Worm (Caenorhabditis elegans) whole organism, young adult: ENCODE data around the gene Y105C5B.15.
A peak's percentile ranks its signal among the peaks of the same experiment; 100 is the strongest.

ENCODE experiments used
- cebp-1 ChIP-seq, 2 experiments: fragments of 200-800 bp in 1 of 2; sonication (Bioruptor generic) in 1 of 2; sonication (generic microtip) in 1 of 2; IDR thresholded peaks in 1 of 2; optimal IDR thresholded peaks in 1 of 2; 2 replicates each; pipeline versions ENCODE4 v1.3.6 to Lab custom; 2017 to 2022; ENCODE audit warnings: missing compliant biosample characterization in 2 of 2, missing genetic modification characterization in 2 of 2, mild to moderate bottlenecking in 1 of 2, missing genetic modification reagents in 1 of 2, moderate library complexity in 1 of 2
- rpc-1 ChIP-seq, 2 experiments: fragments of 150-350 bp in 1 of 2; sonication (generic microtip) in 1 of 2; optimal IDR thresholded peaks; 2 replicates each; lab custom pipeline; 2014 to 2018; ENCODE audit warnings: missing biosample characterization in 1 of 2, missing genetic modification characterization in 1 of 2, missing genetic modification reagents in 1 of 2, missing genotype in 1 of 2
- snpc-4 ChIP-seq, 5 experiments: fragments of 150-350 bp in 1 of 5; sonication (generic microtip) in 4 of 5; optimal IDR thresholded peaks; 2 replicates each; lab custom pipeline; 2014 to 2018; ENCODE audit warnings: missing genetic modification characterization in 5 of 5, missing biosample characterization in 3 of 5, antibody characterized with exemption in 2 of 5, mild to moderate bottlenecking in 2 of 5, missing compliant biosample characterization in 2 of 5, missing genotype in 2 of 5, moderate library complexity in 2 of 5, missing genetic modification reagents in 1 of 5
- unc-62 ChIP-seq: fragments of 150-350 bp; optimal IDR thresholded peaks from 2 replicates; lab custom pipeline; 2014; ENCODE audit warnings: missing biosample characterization, missing genetic modification reagents, missing genetic modification characterization
- zfh-2 ChIP-seq: fragments of 200-800 bp; sonication (Bioruptor generic); conservative IDR thresholded peaks from 2 replicates; pipeline ENCODE4 v1.3.6; 2022; ENCODE audit warnings: missing genetic modification reagents, missing genetic modification characterization, missing compliant biosample characterization

Gene Y105C5B.15

ce11 chrIV:15999692-16000091 is 48.0 kb downstream of the Y105C5B.15 start:
- no peak for TF ChIP-seq rpc-1 (optimal IDR thresholded peaks at IDR 0.05; lab: Kevin White, UChicago)
- TF ChIP-seq rpc-1 (tag; optimal IDR thresholded peaks at IDR 0.05; lab: Kevin White, UChicago): no peak
- peak; percentile 62 for TF ChIP-seq zfh-2

- TF ChIP-seq cebp-1 (GFP tag; IDR thresholded peaks at IDR 0.05; lab: Robert Waterston, UW) (no peak), cebp-1 (tag; optimal IDR thresholded peaks at IDR 0.05; lab: Kevin White, UChicago) (no peak), snpc-4 (GFP tag; optimal IDR thresholded peaks at IDR 0.05; lab: Kevin White, UChicago) (no peak), snpc-4 (tag; optimal IDR thresholded peaks at IDR 0.05; lab: Kevin White, UChicago) (peak in 3 of 4 experiments; percentile 30 to 81 (median 49)), unc-62 (GFP tag; lab: Kevin White, UChicago) (no peak), zfh-2 (0 out of 2 replicates have a peak, but pooled peaks have one; percentile 26)
Measured at ce11 chrIV:16001058-16001457, 49.3 kb downstream of the Y105C5B.15 start.
